Worm (Caenorhabditis elegans) whole organism, L3 larva: ENCODE data around the gene T10H4.13.

ENCODE experiments used
- aly-2 ChIP-seq: fragments of 150-350 bp; optimal IDR thresholded peaks from 2 replicates; lab custom pipeline; 2014; ENCODE audit warnings: missing biosample characterization, missing genetic modification characterization
- ama-1 ChIP-seq: fragments of 150-350 bp; optimal IDR thresholded peaks from 2 replicates; lab custom pipeline; 2018
- ceh-16 ChIP-seq: sonication (generic microtip); optimal IDR thresholded peaks from 2 replicates; lab custom pipeline; 2017; ENCODE audit warnings: missing biosample characterization, missing genetic modification characterization
- ceh-28 ChIP-seq: fragments of 150-350 bp; optimal IDR thresholded peaks from 2 replicates; lab custom pipeline; 2014; ENCODE audit warnings: missing biosample characterization, missing genetic modification reagents, missing genetic modification characterization
- elt-2 ChIP-seq: sonication (generic microtip); optimal IDR thresholded peaks from 2 replicates; lab custom pipeline; 2016; ENCODE audit warnings: missing genetic modification reagents, mild to moderate bottlenecking, missing genetic modification characterization, missing compliant biosample characterization
- fkh-10 ChIP-seq: sonication (generic microtip); optimal IDR thresholded peaks from 2 replicates; lab custom pipeline; 2017; ENCODE audit warnings: missing biosample characterization, missing genetic modification reagents, missing genetic modification characterization
- fkh-2 ChIP-seq: fragments of 150-350 bp; optimal IDR thresholded peaks from 2 replicates; lab custom pipeline; 2014; ENCODE audit warnings: missing biosample characterization, missing genetic modification reagents, missing genetic modification characterization
- fos-1 ChIP-seq: fragments of 150-350 bp; optimal IDR thresholded peaks from 2 replicates; lab custom pipeline; 2014; ENCODE audit warnings: missing biosample characterization, missing genetic modification characterization
- lin-39 ChIP-seq: fragments of 150-350 bp; optimal IDR thresholded peaks from 2 replicates; lab custom pipeline; 2018; ENCODE audit warnings: missing biosample characterization, missing genetic modification reagents, missing genetic modification characterization
- nfya-1 ChIP-seq: sonication (generic microtip); optimal IDR thresholded peaks from 2 replicates; lab custom pipeline; 2017; ENCODE audit warnings: missing genetic modification characterization, mild to moderate bottlenecking, missing compliant biosample characterization, antibody characterized with exemption, moderate library complexity; ENCODE audit not compliant: insufficient read depth
- nhr-237 ChIP-seq: fragments of 150-350 bp; optimal IDR thresholded peaks from 2 replicates; lab custom pipeline; 2014; ENCODE audit warnings: missing biosample characterization, missing genetic modification characterization
- nhr-28 ChIP-seq: fragments of 150-350 bp; optimal IDR thresholded peaks from 2 replicates; lab custom pipeline; 2014; ENCODE audit warnings: missing biosample characterization, missing genetic modification characterization
- tbx-2 ChIP-seq: sonication (generic microtip); optimal IDR thresholded peaks from 2 replicates; lab custom pipeline; 2016; ENCODE audit warnings: mild to moderate bottlenecking, missing genetic modification characterization, missing compliant biosample characterization
- ztf-11 ChIP-seq: fragments of 150-350 bp; optimal IDR thresholded peaks from 2 replicates; lab custom pipeline; 2014; ENCODE audit warnings: missing biosample characterization, missing genetic modification characterization

ce11 chrV:15240215-15240614 lies 27.1 kb downstream of the T10H4.13 start, which contains the start of gene srw-11:
- TF ChIP-seq lin-39 (tag; lab: Kevin White, UChicago) (no peak), nfya-1 (tag; lab: Kevin White, UChicago) (no peak), ztf-11 (no peak), fos-1 (tag; lab: Kevin White, UChicago) (no peak), tbx-2 (tag; lab: Kevin White, UChicago) (no peak), nhr-237 (tag; lab: Kevin White, UChicago) (no peak), ama-1 (lab: Kevin White, UChicago) (no peak), aly-2 (tag; lab: Kevin White, UChicago) (no peak), elt-2 (tag; lab: Kevin White, UChicago) (no peak), nhr-28 (tag; lab: Kevin White, UChicago) (no peak), fkh-10 (GFP tag; lab: Kevin White, UChicago) (no peak), ceh-28 (tag; lab: Kevin White, UChicago) (no peak), fkh-2 (no peak), ceh-16 (tag; lab: Kevin White, UChicago) (no peak)
